Fruit fly (Drosophila melanogaster): ENCODE measurements around the gene fng.

The fng gene

dm6 chr3L:20930059-20930785 lies 19.1 kb downstream of the fng start (continued):
- TF ChIP-seq Vsx1 (GFP tag; optimal IDR thresholded peaks at IDR 0.05) (no peak), CG2202 (tag; optimal IDR thresholded peaks at IDR 0.05) (no peak), CG11723 (GFP tag; optimal IDR thresholded peaks at IDR 0.05) (peak; percentile 5), CG31224 (GFP tag; IDR thresholded peaks at IDR 0.05) (no peak), Ssrp (tag; optimal IDR thresholded peaks at IDR 0.05) (peak; percentile 70), CG7357 (GFP tag; IDR thresholded peaks at IDR 0.05) (no peak), B-H1 (GFP tag; IDR thresholded peaks at IDR 0.05) (no peak), Deaf1 (tag; optimal IDR thresholded peaks at IDR 0.05) (peak; percentile 10), CG17829 (tag; optimal IDR thresholded peaks at IDR 0.05) (peak; percentile 62), dysf (GFP tag; IDR thresholded peaks at IDR 0.05) (no peak; the same call in 2 of the 3 replicates), PHDP (tag; optimal IDR thresholded peaks at IDR 0.05) (peak; percentile 43), grn (GFP tag; optimal IDR thresholded peaks at IDR 0.05) (no peak), CG1529 (GFP tag; optimal IDR thresholded peaks at IDR 0.05) (peak; percentile 17), Hr51 (GFP tag; optimal IDR thresholded peaks at IDR 0.05) (peak in 1 of 2 experiments; percentile 45), CG10979 (tag; optimal IDR thresholded peaks at IDR 0.05) (peak; percentile 82), CG7556 (GFP tag; optimal IDR thresholded peaks at IDR 0.05) (peak; percentile 45), tio (GFP tag; optimal IDR thresholded peaks at IDR 0.05) (peak; percentile 22), Hr78 (GFP tag; optimal IDR thresholded peaks at IDR 0.05) (no peak), CG11398 (GFP tag; optimal IDR thresholded peaks at IDR 0.05) (no peak), unc-4 (GFP tag; IDR thresholded peaks at IDR 0.05; ENCODE audit: partially characterized antibody) (no peak), CG6254 (GFP tag; optimal IDR thresholded peaks at IDR 0.05) (peak; percentile 58), dm (GFP tag; optimal IDR thresholded peaks at IDR 0.05) (no peak), Blimp-1 (GFP tag; optimal IDR thresholded peaks at IDR 0.05) (peak; percentile 74), chn (GFP tag; optimal IDR thresholded peaks at IDR 0.05) (no peak), scrt (GFP tag; optimal IDR thresholded peaks at IDR 0.05) (no peak), D (optimal IDR thresholded peaks at IDR 0.05) (no peak), D (GFP tag; optimal IDR thresholded peaks at IDR 0.05) (peak; percentile 71), lbe (GFP tag; optimal IDR thresholded peaks at IDR 0.05) (no peak), Fer1 (GFP tag; optimal IDR thresholded peaks at IDR 0.05) (no peak), dmrt99B (tag; optimal IDR thresholded peaks at IDR 0.05) (peak; percentile 67)

- TF ChIP-seq croc (GFP tag; conservative IDR thresholded peaks at IDR 0.05) (no peak), Gug (GFP tag; IDR thresholded peaks at IDR 0.05) (no peak), CG2199 (GFP tag; IDR thresholded peaks at IDR 0.05) (no peak), CG3847 (GFP tag; IDR thresholded peaks at IDR 0.05) (no peak), D19A (tag; optimal IDR thresholded peaks at IDR 0.05) (peak; percentile 42), CG9876 (GFP tag; optimal IDR thresholded peaks at IDR 0.05) (no peak), CG14050 (GFP tag; IDR thresholded peaks at IDR 0.05) (no peak), sens (GFP tag) (peak; percentile 53)
Observed at dm6 chr3L:20929418-20929817, 19.9 kb downstream of the fng start.

- TF ChIP-seq lola (GFP tag; optimal IDR thresholded peaks at IDR 0.05), result no peak
- TF ChIP-seq D19B (GFP tag; optimal IDR thresholded peaks at IDR 0.05), result no peak
- no peak for TF ChIP-seq CG3407 (GFP tag; optimal IDR thresholded peaks at IDR 0.05)
- no peak for TF ChIP-seq Taf1 (GFP tag; IDR thresholded peaks at IDR 0.05)
- TF ChIP-seq CG11456 (GFP tag; IDR thresholded peaks at IDR 0.05), result no peak
- TF ChIP-seq CG13424 (tag; optimal IDR thresholded peaks at IDR 0.05), result no peak
- TF ChIP-seq Myb (GFP tag; optimal IDR thresholded peaks at IDR 0.05), result no peak
- TF ChIP-seq bbx (GFP tag; IDR thresholded peaks at IDR 0.05; ENCODE audit: partially characterized antibody), result no peak
Observed at dm6 chr3L:20927526-20927925, 21.8 kb downstream of the fng start, which contains the start of gene CG10589. TSS of gene CG10589 (plus strand) at chr3L:20927826.

All from whole organism, embryonic.